Worm (Caenorhabditis elegans): ENCODE measurements around the gene tbcb-1.

Gene tbcb-1

DNA sequence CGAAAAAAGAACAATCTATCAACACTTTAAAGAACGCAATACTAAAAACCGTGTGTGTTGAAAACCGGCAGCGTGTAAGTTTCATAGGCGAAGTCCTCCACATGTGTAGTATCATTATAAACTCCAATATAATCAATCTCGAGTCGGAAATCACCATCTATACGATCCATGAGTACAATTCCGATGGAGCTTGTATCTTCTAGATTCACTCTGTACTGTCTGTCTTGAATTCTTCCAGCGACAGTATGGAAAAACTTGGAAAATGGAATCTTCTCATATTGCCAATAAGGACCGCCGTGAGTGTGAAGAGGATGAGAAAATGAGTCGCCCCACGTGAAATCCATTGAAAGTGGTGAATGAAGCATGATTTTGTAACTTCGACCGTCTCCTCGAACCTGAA lies 25.0 kb upstream of the tbcb-1 start:
- TF ChIP-seq mdl-1 (tag; optimal IDR thresholded peaks at IDR 0.05) (no peak), mab-5 (tag; optimal IDR thresholded peaks at IDR 0.05) (no peak), unc-62 (GFP tag; optimal IDR thresholded peaks at IDR 0.05) (no peak), ama-1 (optimal IDR thresholded peaks at IDR 0.05) (peak; percentile 19), lsy-2 (tag; optimal IDR thresholded peaks at IDR 0.05) (peak in 1 of 2 experiments; percentile 11), skn-1 (tag; optimal IDR thresholded peaks at IDR 0.05) (no peak), lin-11 (tag; optimal IDR thresholded peaks at IDR 0.05) (no peak), elt-1 (tag; optimal IDR thresholded peaks at IDR 0.05) (no peak), peb-1 (tag; optimal IDR thresholded peaks at IDR 0.05) (no peak), sma-3 (GFP tag; optimal IDR thresholded peaks at IDR 0.05) (peak; percentile 25), nhr-21 (tag; optimal IDR thresholded peaks at IDR 0.05) (peak; percentile 15), nhr-11 (tag; optimal IDR thresholded peaks at IDR 0.05) (no peak), ztf-1 (GFP tag; conservative IDR thresholded peaks at IDR 0.05) (no peak), nhr-129 (tag; optimal IDR thresholded peaks at IDR 0.05) (peak; percentile 1), nhr-25 (tag; optimal IDR thresholded peaks at IDR 0.05) (no peak), crh-2 (tag; optimal IDR thresholded peaks at IDR 0.05) (no peak), Y55F3AM.14 (GFP tag; optimal IDR thresholded peaks at IDR 0.05) (peak; percentile 30), R02D3.7 (tag; optimal IDR thresholded peaks at IDR 0.05) (no peak), nhr-23 (tag; optimal IDR thresholded peaks at IDR 0.05) (no peak)

DNA sequence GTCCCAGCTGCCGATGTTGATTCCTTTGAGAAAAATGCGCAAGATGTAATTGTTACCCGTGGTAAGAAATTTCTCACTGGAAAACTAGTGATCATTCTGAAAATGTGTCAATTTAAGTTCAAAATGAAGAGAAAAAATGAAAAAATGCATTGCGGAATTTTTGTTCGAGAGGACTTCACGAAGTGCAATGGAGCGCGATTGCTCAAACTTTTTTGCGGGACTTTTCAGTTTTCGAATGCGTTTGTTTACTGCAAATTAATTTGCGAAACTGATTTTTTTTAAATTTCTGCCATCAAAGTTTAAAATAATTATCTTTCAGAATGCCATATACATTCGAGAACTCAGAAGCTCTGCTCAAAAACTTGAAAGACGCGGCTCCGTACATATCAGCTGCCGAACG lies 23.4 kb upstream of the tbcb-1 start, which contains the start of the genes nuaf-1 and bir-2:
nuaf-1 (minus strand) TSS at position 98 of the 400 bp plus-strand sequence.
bir-2 (plus strand) TSS at position 318 of the 400 bp plus-strand sequence.
- TF ChIP-seq skn-1 (tag; optimal IDR thresholded peaks at IDR 0.05) (no peak), nhr-77 (tag; optimal IDR thresholded peaks at IDR 0.05) (no peak), crh-2 (tag; optimal IDR thresholded peaks at IDR 0.05) (peak; percentile 67), snpc-4 (tag; optimal IDR thresholded peaks at IDR 0.05) (no peak), elt-3 (tag; optimal IDR thresholded peaks at IDR 0.05) (no peak), R02D3.7 (tag; optimal IDR thresholded peaks at IDR 0.05) (no peak), ztf-4 (tag; optimal IDR thresholded peaks at IDR 0.05) (no peak), lin-39 (tag; optimal IDR thresholded peaks at IDR 0.05) (no peak), C34F6.9 (tag; optimal IDR thresholded peaks at IDR 0.05) (peak; percentile 62), ama-1 (optimal IDR thresholded peaks at IDR 0.05) (no peak), sem-4 (tag; optimal IDR thresholded peaks at IDR 0.05) (no peak), gmeb-1 (tag; optimal IDR thresholded peaks at IDR 0.05) (peak; percentile 74), nhr-12 (tag; optimal IDR thresholded peaks at IDR 0.05) (no peak), mab-5 (tag; optimal IDR thresholded peaks at IDR 0.05) (no peak), fos-1 (tag; optimal IDR thresholded peaks at IDR 0.05) (peak; percentile 42), F13H6.1 (tag; optimal IDR thresholded peaks at IDR 0.05) (peak; percentile 31), dmd-4 (tag; optimal IDR thresholded peaks at IDR 0.05) (no peak), nhr-129 (tag; optimal IDR thresholded peaks at IDR 0.05) (peak; percentile 40), lsy-2 (tag; optimal IDR thresholded peaks at IDR 0.05) (peak; percentile 10 to 68), Y55F3AM.14 (GFP tag; optimal IDR thresholded peaks at IDR 0.05) (no peak), ZK546.5 (tag; optimal IDR thresholded peaks at IDR 0.05) (no peak), ceh-16 (tag; optimal IDR thresholded peaks at IDR 0.05) (no peak), unc-55 (GFP tag; optimal IDR thresholded peaks at IDR 0.05) (peak; percentile 78), mbf-1 (tag; optimal IDR thresholded peaks at IDR 0.05) (no peak), unc-39 (tag; optimal IDR thresholded peaks at IDR 0.05) (no peak), alr-1 (tag; optimal IDR thresholded peaks at IDR 0.05) (no peak), nhr-23 (tag; optimal IDR thresholded peaks at IDR 0.05) (no peak), nhr-11 (tag; optimal IDR thresholded peaks at IDR 0.05) (no peak), lin-11 (tag; optimal IDR thresholded peaks at IDR 0.05) (no peak), sma-3 (GFP tag; optimal IDR thresholded peaks at IDR 0.05) (peak; percentile 42), mdl-1 (tag; optimal IDR thresholded peaks at IDR 0.05) (no peak), lin-13 (GFP tag; optimal IDR thresholded peaks at IDR 0.05) (peak; percentile 28), ztf-11 (tag; optimal IDR thresholded peaks at IDR 0.05) (no peak), egl-27 (tag; optimal IDR thresholded peaks at IDR 0.05) (no peak), nhr-6 (tag; optimal IDR thresholded peaks at IDR 0.05) (no peak), nhr-21 (tag; optimal IDR thresholded peaks at IDR 0.05) (peak; percentile 11), blmp-1 (tag; optimal IDR thresholded peaks at IDR 0.05; ENCODE audit: insufficient read depth) (no peak), nhr-25 (tag; optimal IDR thresholded peaks at IDR 0.05) (no peak), sma-9 (GFP tag; optimal IDR thresholded peaks at IDR 0.05) (peak; percentile 50), sma-9 (tag; optimal IDR thresholded peaks at IDR 0.05) (no peak), nhr-10 (tag; optimal IDR thresholded peaks at IDR 0.05) (no peak), nhr-237 (tag; optimal IDR thresholded peaks at IDR 0.05) (no peak), aly-2 (tag; optimal IDR thresholded peaks at IDR 0.05) (no peak)

Data from whole organism, L2 larva.